Fruit fly (Drosophila melanogaster) whole organism, embryonic: ENCODE data around the gene fkh.
A peak's percentile ranks its signal among the peaks of the same experiment; 100 is the strongest.

ENCODE experiments used
- CG10979 ChIP-seq: fragments of 200-800 bp; sonication (Bioruptor generic); optimal IDR thresholded peaks from 2 replicates; lab custom pipeline; 2018; ENCODE audit warnings: missing biosample characterization, mild to moderate bottlenecking, missing genetic modification characterization, moderate library complexity
- CG12071 ChIP-seq: fragments of 200-800 bp; sonication (Bioruptor generic); optimal IDR thresholded peaks from 3 replicates; lab custom pipeline; 2018; ENCODE audit warnings: missing biosample characterization, mild to moderate bottlenecking, missing genetic modification characterization
- CG12104 ChIP-seq: fragments of 200-800 bp; sonication (Bioruptor generic); optimal IDR thresholded peaks from 3 replicates; lab custom pipeline; 2016; ENCODE audit warnings: missing biosample characterization, missing genetic modification characterization
- CG13296 ChIP-seq: fragments of 200-800 bp; sonication (Bioruptor generic); optimal IDR thresholded peaks from 3 replicates; lab custom pipeline; 2018; ENCODE audit warnings: missing biosample characterization, mild to moderate bottlenecking, missing genetic modification characterization
- CG13624 ChIP-seq: fragments of 200-800 bp; sonication (Bioruptor generic); optimal IDR thresholded peaks from 2 replicates; lab custom pipeline; 2016; ENCODE audit warnings: missing biosample characterization, missing genetic modification characterization
- CG13775 ChIP-seq: fragments of 200-800 bp; sonication (Bioruptor generic); optimal IDR thresholded peaks from 3 replicates; lab custom pipeline; 2017; ENCODE audit warnings: missing biosample characterization, mild to moderate bottlenecking, missing genetic modification characterization
- CG16815 ChIP-seq: fragments of 200-800 bp; sonication (Bioruptor generic); optimal IDR thresholded peaks from 3 replicates; lab custom pipeline; 2017; ENCODE audit warnings: missing biosample characterization, mild to moderate bottlenecking, missing genetic modification characterization
- CG18764 ChIP-seq: fragments of 200-800 bp; sonication (Bioruptor generic); optimal IDR thresholded peaks from 3 replicates; lab custom pipeline; 2016; ENCODE audit warnings: missing biosample characterization, missing genetic modification characterization
- CG2678 ChIP-seq: fragments of 200-800 bp; sonication (Bioruptor generic); optimal IDR thresholded peaks from 3 replicates; lab custom pipeline; 2019; ENCODE audit warnings: missing biosample characterization, mild to moderate bottlenecking, missing genetic modification characterization, moderate library complexity
- CG32772 ChIP-seq: fragments of 200-800 bp; sonication (Bioruptor generic); IDR thresholded peaks from 2 replicates; pipeline ENCODE4 v1.3.6; 2022; ENCODE audit warnings: missing biosample characterization, missing genetic modification characterization
- CG4360 ChIP-seq: fragments of 200-800 bp; sonication (Bioruptor generic); IDR thresholded peaks from 2 replicates; pipeline ENCODE4 v1.3.6; 2022; ENCODE audit warnings: missing biosample characterization, missing genetic modification characterization
- CG43689 ChIP-seq: fragments of 200-800 bp; sonication (Bioruptor generic); IDR thresholded peaks from 2 replicates; pipeline ENCODE4 v1.3.6; 2022; ENCODE audit warnings: missing biosample characterization, missing genetic modification characterization
- CG5953 ChIP-seq: fragments of 200-800 bp; sonication (Bioruptor generic); IDR thresholded peaks from 2 replicates; pipeline ENCODE4 v1.3.6; 2022; ENCODE audit warnings: missing biosample characterization, missing genetic modification characterization
- CG6689 ChIP-seq: fragments of 200-800 bp; sonication (Bioruptor generic); IDR thresholded peaks from 2 replicates; pipeline ENCODE4 v1.3.6; 2022; ENCODE audit warnings: missing biosample characterization, missing genetic modification characterization
- CG7357 ChIP-seq: fragments of 200-800 bp; sonication (Bioruptor generic); IDR thresholded peaks from 3 replicates; pipeline ENCODE4 v1.3.6; 2022; ENCODE audit warnings: missing biosample characterization, missing genetic modification characterization
- CG7556 ChIP-seq: fragments of 200-800 bp; sonication (Bioruptor generic); optimal IDR thresholded peaks from 2 replicates; lab custom pipeline; 2017; ENCODE audit warnings: missing biosample characterization, mild to moderate bottlenecking, missing genetic modification characterization
- CG7987 ChIP-seq: fragments of 200-800 bp; sonication (Bioruptor generic); optimal IDR thresholded peaks from 2 replicates; lab custom pipeline; 2018; ENCODE audit warnings: missing biosample characterization, mild to moderate bottlenecking, missing genetic modification characterization, moderate library complexity
- CG8359 ChIP-seq: fragments of 200-800 bp; sonication (Bioruptor generic); optimal IDR thresholded peaks from 2 replicates; lab custom pipeline; 2017; ENCODE audit warnings: missing biosample characterization, mild to moderate bottlenecking, missing genetic modification characterization, borderline replicate concordance
- CG9876 ChIP-seq: fragments of 200-800 bp; sonication (Bioruptor generic); optimal IDR thresholded peaks from 2 replicates; lab custom pipeline; 2016; ENCODE audit warnings: missing biosample characterization, missing genetic modification characterization
- Chrac-16 ChIP-seq: fragments of 200-800 bp; sonication (Bioruptor generic); optimal IDR thresholded peaks from 3 replicates; lab custom pipeline; 2016; ENCODE audit warnings: missing biosample characterization, missing genetic modification characterization
- E2f2 ChIP-seq: fragments of 200-800 bp; sonication (Bioruptor generic); IDR thresholded peaks from 2 replicates; pipeline ENCODE4 v1.3.6; 2022; ENCODE audit warnings: missing biosample characterization, missing genetic modification characterization
- HHEX ChIP-seq: fragments of 200-800 bp; sonication (Bioruptor generic); optimal IDR thresholded peaks from 3 replicates; lab custom pipeline; 2017; ENCODE audit warnings: missing biosample characterization, mild to moderate bottlenecking, missing genetic modification characterization, missing genetic modification reagents
- HLH4C ChIP-seq: fragments of 200-800 bp; sonication (Bioruptor generic); IDR thresholded peaks from 3 replicates; pipeline ENCODE4 v1.3.6; 2022; ENCODE audit warnings: missing biosample characterization, missing genetic modification characterization; ENCODE audit not compliant: partially characterized antibody
- HLH54F ChIP-seq: fragments of 200-800 bp; sonication (Bioruptor generic); optimal IDR thresholded peaks from 3 replicates; lab custom pipeline; 2016; ENCODE audit warnings: missing biosample characterization, missing genetic modification characterization
- Hand ChIP-seq: fragments of 200-800 bp; sonication (Bioruptor generic); optimal IDR thresholded peaks from 2 replicates; lab custom pipeline; 2017; ENCODE audit warnings: mild to moderate bottlenecking, missing biosample characterization, missing genetic modification reagents, missing genetic modification characterization
- MBD-R2 ChIP-seq: fragments of 200-800 bp; sonication (Bioruptor generic); IDR thresholded peaks from 2 replicates; pipeline ENCODE4 v1.3.6; 2022; ENCODE audit warnings: missing biosample characterization, missing genetic modification characterization
- Max ChIP-seq: fragments of 200-800 bp; sonication (Bioruptor generic); optimal IDR thresholded peaks from 2 replicates; lab custom pipeline; 2016; ENCODE audit warnings: missing biosample characterization, mild to moderate bottlenecking, missing genetic modification characterization
- Poxn ChIP-seq: fragments of 200-800 bp; sonication (Bioruptor generic); IDR thresholded peaks from 2 replicates; pipeline ENCODE4 v1.3.6; 2022; ENCODE audit warnings: missing biosample characterization, missing genetic modification characterization
- ap ChIP-seq: fragments of 200-800 bp; sonication (Bioruptor generic); IDR thresholded peaks from 2 replicates; pipeline ENCODE4 v1.3.6; 2022; ENCODE audit warnings: missing biosample characterization, missing genetic modification characterization
- bbx ChIP-seq: fragments of 200-800 bp; sonication (Bioruptor generic); IDR thresholded peaks from 2 replicates; pipeline ENCODE4 v1.3.6; 2022; ENCODE audit warnings: missing biosample characterization, missing genetic modification characterization; ENCODE audit not compliant: partially characterized antibody
- caup ChIP-seq: fragments of 200-800 bp; sonication (Bioruptor generic); optimal IDR thresholded peaks from 3 replicates; lab custom pipeline; 2017; ENCODE audit warnings: missing biosample characterization, mild to moderate bottlenecking, missing genetic modification characterization, moderate library complexity; ENCODE audit not compliant: severe bottlenecking
- chif ChIP-seq, 2 experiments: fragments of 200-800 bp; sonication (Bioruptor generic); optimal IDR thresholded peaks; 3 replicates each; lab custom pipeline; 2016; ENCODE audit warnings: missing biosample characterization in 2 of 2, missing genetic modification characterization in 2 of 2
- chinmo ChIP-seq: fragments of 200-800 bp; sonication (Bioruptor generic); IDR thresholded peaks from 4 replicates; pipeline ENCODE4 v1.3.6; 2022; ENCODE audit warnings: missing biosample characterization, missing genetic modification characterization; ENCODE audit not compliant: partially characterized antibody
- croc ChIP-seq: fragments of 200-800 bp; sonication (Bioruptor generic); conservative IDR thresholded peaks from 3 replicates; pipeline ENCODE4 v1.3.6; 2022; ENCODE audit warnings: missing biosample characterization, missing genetic modification characterization
- danr ChIP-seq: fragments of 200-800 bp; sonication (Bioruptor generic); IDR thresholded peaks from 2 replicates; pipeline ENCODE4 v1.3.6; 2022; ENCODE audit warnings: missing biosample characterization, missing genetic modification characterization
- eyg ChIP-seq: fragments of 200-800 bp; sonication (Bioruptor generic); optimal IDR thresholded peaks from 3 replicates; lab custom pipeline; 2016; ENCODE audit warnings: missing biosample characterization, missing genetic modification characterization
- fu2 ChIP-seq: fragments of 200-800 bp; sonication (Bioruptor generic); optimal IDR thresholded peaks from 2 replicates; lab custom pipeline; 2016; ENCODE audit warnings: missing biosample characterization, missing genetic modification characterization
- mam ChIP-seq: fragments of 200-800 bp; sonication (Bioruptor generic); optimal IDR thresholded peaks from 3 replicates; lab custom pipeline; 2016; ENCODE audit warnings: missing biosample characterization, missing genetic modification characterization
- pb ChIP-seq: fragments of 200-800 bp; sonication (Bioruptor generic); optimal IDR thresholded peaks from 3 replicates; lab custom pipeline; 2016; ENCODE audit warnings: missing biosample characterization, missing genetic modification characterization
- phol ChIP-seq: fragments of 200-800 bp; sonication (Bioruptor generic); optimal IDR thresholded peaks from 3 replicates; lab custom pipeline; 2018; ENCODE audit warnings: missing biosample characterization, mild to moderate bottlenecking, missing genetic modification characterization, moderate library complexity
- psq ChIP-seq: fragments of 200-800 bp; sonication (Bioruptor generic); optimal IDR thresholded peaks from 2 replicates; lab custom pipeline; 2017; ENCODE audit warnings: missing biosample characterization, missing genetic modification characterization
- repo ChIP-seq: fragments of 200-800 bp; sonication (Bioruptor generic); optimal IDR thresholded peaks from 2 replicates; lab custom pipeline; 2016; ENCODE audit warnings: missing biosample characterization, missing genetic modification characterization
- stwl ChIP-seq: fragments of 200-800 bp; sonication (Bioruptor generic); optimal IDR thresholded peaks from 3 replicates; lab custom pipeline; 2018; ENCODE audit warnings: missing biosample characterization, mild to moderate bottlenecking, missing genetic modification characterization, moderate library complexity
- unpg ChIP-seq: fragments of 200-800 bp; sonication (Bioruptor generic); optimal IDR thresholded peaks from 3 replicates; lab custom pipeline; 2018; ENCODE audit warnings: missing biosample characterization, mild to moderate bottlenecking, missing genetic modification characterization, moderate library complexity
- vfl ChIP-seq: fragments of 200-800 bp; sonication (Bioruptor generic); optimal IDR thresholded peaks from 2 replicates; lab custom pipeline; 2016; ENCODE audit warnings: missing biosample characterization, missing genetic modification characterization
- vvl ChIP-seq: fragments of 200-800 bp; sonication (Bioruptor generic); IDR thresholded peaks from 2 replicates; pipeline ENCODE4 v1.3.6; 2022; ENCODE audit warnings: missing biosample characterization, missing genetic modification characterization
- wor ChIP-seq: fragments of 200-800 bp; sonication (Bioruptor generic); IDR thresholded peaks from 2 replicates; pipeline ENCODE4 v1.3.6; 2022; ENCODE audit warnings: missing biosample characterization, missing genetic modification characterization
- zen ChIP-seq: fragments of 200-800 bp; sonication (Bioruptor generic); optimal IDR thresholded peaks from 3 replicates; lab custom pipeline; 2018; ENCODE audit warnings: missing biosample characterization, mild to moderate bottlenecking, missing genetic modification characterization, moderate library complexity

Gene fkh

dm6 chr3R:28599238-28600127 lies 14.4 kb upstream of the fkh start, which contains the start of the genes Noa36 and Hrb98DE (continued):
- peak; percentile 20 to 57 for TF ChIP-seq chif (GFP tag; optimal IDR thresholded peaks at IDR 0.05; lab: Kevin White, UChicago)
- no peak for TF ChIP-seq CG9876 (GFP tag; lab: Kevin White, UChicago)
- peak; percentile 94 for TF ChIP-seq CG7357
- TF ChIP-seq CG7987, result no peak
- TF ChIP-seq wor (GFP tag; lab: Robert Waterston, UW), result no peak
- TF ChIP-seq Max (GFP tag; lab: Kevin White, UChicago), result peak; percentile 1
- 0 out of 3 replicates have a peak, but pooled peaks have one; percentile 18 for TF ChIP-seq croc (GFP tag; lab: Robert Waterston, UW)
- no peak for TF ChIP-seq eyg
- TF ChIP-seq, all 482 proteins: peak for 160

DNA sequence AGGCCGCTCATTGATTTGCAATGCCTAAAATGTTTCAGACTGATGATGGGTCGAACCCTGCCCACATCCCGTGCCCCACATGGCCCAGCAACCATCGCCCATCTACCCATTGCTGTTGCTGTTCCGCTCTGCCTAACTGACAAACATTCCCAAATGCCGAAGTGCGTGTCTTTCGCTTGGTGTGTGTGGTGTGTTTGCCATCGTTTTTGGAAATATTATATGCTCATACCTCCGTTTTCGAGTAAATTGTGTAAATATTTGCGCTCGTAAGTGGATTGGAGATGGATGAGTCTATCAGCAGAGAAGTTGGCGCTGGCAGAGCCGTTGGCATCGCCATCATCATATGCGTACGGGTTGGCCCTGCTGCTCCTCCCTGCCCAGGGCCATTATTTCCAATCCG lies 12.5 kb upstream of the fkh start:
- TF ChIP-seq vvl (GFP tag; lab: Robert Waterston, UW) (0 out of 2 replicates have a peak, but pooled peaks have one; percentile 24), CG16815 (GFP tag; lab: Kevin White, UChicago) (no peak), pb (GFP tag; lab: Kevin White, UChicago) (no peak), CG13775 (GFP tag; lab: Kevin White, UChicago) (no peak), zen (tag; lab: Kevin White, UChicago) (no peak), Hand (GFP tag; lab: Kevin White, UChicago) (no peak), unpg (GFP tag; lab: Kevin White, UChicago) (no peak), danr (GFP tag; lab: Robert Waterston, UW) (0 out of 2 replicates have a peak, but pooled peaks have one; percentile 12), CG18764 (no peak), HHEX (no peak), CG13624 (GFP tag; lab: Kevin White, UChicago) (no peak), CG6689 (GFP tag; lab: Robert Waterston, UW) (no peak), psq (no peak), E2f2 (GFP tag; lab: Robert Waterston, UW) (no peak), caup (GFP tag; lab: Kevin White, UChicago) (no peak), HLH54F (no peak), CG43689 (no peak), CG12071 (peak; percentile 13), CG2678 (tag; lab: Kevin White, UChicago) (peak; percentile 8), mam (no peak), fu2 (GFP tag; lab: Kevin White, UChicago) (no peak), CG5953 (GFP tag; lab: Robert Waterston, UW) (0 out of 2 replicates have a peak, but pooled peaks have one; percentile 14), HLH4C (GFP tag; lab: Robert Waterston, UW) (no peak), Poxn (no peak), Chrac-16 (GFP tag; lab: Kevin White, UChicago) (no peak), bbx (GFP tag; lab: Robert Waterston, UW) (no peak), CG32772 (no peak), repo (GFP tag; lab: Kevin White, UChicago) (no peak), vfl (GFP tag; lab: Kevin White, UChicago) (no peak), CG12104 (GFP tag; lab: Kevin White, UChicago) (no peak), MBD-R2 (no peak), phol (tag; lab: Kevin White, UChicago) (no peak), CG4360 (GFP tag; lab: Robert Waterston, UW) (0 out of 2 replicates have a peak, but pooled peaks have one; percentile 15), chinmo (GFP tag; lab: Robert Waterston, UW) (no peak), stwl (tag; lab: Kevin White, UChicago) (no peak), CG10979 (no peak), CG7556 (GFP tag; lab: Kevin White, UChicago) (no peak), wor (GFP tag; lab: Robert Waterston, UW) (no peak), ap (no peak), CG8359 (no peak), CG13296 (no peak)
